Worm (Caenorhabditis elegans) whole organism, L3 larva: ENCODE data around the gene nas-7.

Source experiments
- ceh-16 ChIP-seq: sonication (generic microtip); optimal IDR thresholded peaks from 2 replicates; lab custom pipeline; 2017; ENCODE audit warnings: missing biosample characterization, missing genetic modification characterization
- elt-3 ChIP-seq, 3 experiments: fragments of 150-350 bp in 1 of 3; sonication (generic microtip) in 2 of 3; optimal IDR thresholded peaks; 2 replicates in 2 of 3; 4 replicates in 1 of 3; lab custom pipeline; 2014 to 2017; ENCODE audit warnings: missing biosample characterization in 3 of 3, missing genetic modification characterization in 3 of 3
- nhr-76 ChIP-seq: fragments of 150-350 bp; sonication (generic microtip); optimal IDR thresholded peaks from 5 replicates; lab custom pipeline; 2014; ENCODE audit warnings: missing biosample characterization, missing genetic modification characterization
- pqm-1 ChIP-seq: fragments of 150-350 bp; optimal IDR thresholded peaks from 2 replicates; lab custom pipeline; 2017; ENCODE audit warnings: missing biosample characterization, missing genetic modification characterization, inconsistent platforms
- tbx-2 ChIP-seq: sonication (generic microtip); optimal IDR thresholded peaks from 2 replicates; lab custom pipeline; 2016; ENCODE audit warnings: mild to moderate bottlenecking, missing genetic modification characterization, missing compliant biosample characterization
- unc-39 ChIP-seq: sonication (generic microtip); optimal IDR thresholded peaks from 4 replicates; lab custom pipeline; 2017; ENCODE audit warnings: missing biosample characterization, missing genetic modification characterization
- unc-62 ChIP-seq: fragments of 150-350 bp; sonication (generic microtip); optimal IDR thresholded peaks from 4 replicates; lab custom pipeline; 2014; ENCODE audit warnings: missing biosample characterization, missing genetic modification reagents, missing genetic modification characterization

DNA sequence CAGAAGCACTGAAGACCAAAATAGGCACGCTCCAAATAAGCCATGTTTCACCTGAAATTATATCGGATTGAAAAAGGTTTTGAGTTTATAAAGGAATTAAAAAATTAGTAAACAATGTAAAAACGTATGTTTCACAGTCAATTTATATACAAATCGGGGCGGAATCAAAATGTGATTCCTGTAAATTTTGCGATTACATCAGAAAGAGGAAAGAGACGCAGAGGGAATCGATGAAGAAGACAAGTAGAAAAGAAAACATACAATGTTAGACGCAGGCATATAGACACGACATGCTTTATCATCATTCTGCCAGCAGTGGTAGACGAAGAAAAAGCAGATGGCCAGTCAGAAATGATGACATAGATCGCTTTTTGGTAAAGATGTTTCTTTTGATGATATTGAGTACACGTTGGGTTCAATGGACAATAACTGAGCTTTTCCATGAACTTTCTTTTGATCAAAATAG, 38.5 kb downstream of the nas-7 start, which contains the start of gene msra-1:
- no peak for TF ChIP-seq nhr-76
- TF ChIP-seq ceh-16 = no peak
- no peak for TF ChIP-seq tbx-2
- peak; percentile 72 for TF ChIP-seq pqm-1 (tag; lab: Kevin White, UChicago)
- no peak for TF ChIP-seq elt-3 (tag; optimal IDR thresholded peaks at IDR 0.05; lab: Kevin White, UChicago)
- no peak for TF ChIP-seq unc-62 (GFP tag; lab: Kevin White, UChicago)
- TF ChIP-seq unc-39 (tag; lab: Kevin White, UChicago) = no peak
